Worm (Caenorhabditis elegans) whole organism, L4/young adult: ENCODE results near the gene kin-16.
"Not testable (repeated sequence)": the region's sequence is repeated elsewhere in the genome, so short reads cannot be mapped to it uniquely, and the experiment has no call there.

ENCODE experiments used
- dao-5 ChIP-seq: sonication (generic microtip); optimal IDR thresholded peaks from 2 replicates; lab custom pipeline; 2016; ENCODE audit warnings: missing genotype, missing genetic modification characterization, moderate library complexity, missing compliant biosample characterization
- him-1 ChIP-seq: sonication (generic microtip); optimal IDR thresholded peaks from 2 replicates; lab custom pipeline; 2016; ENCODE audit warnings: missing genotype, missing genetic modification reagents, missing genetic modification characterization, missing compliant biosample characterization

ce11 chrII:9452172-9452571 is 16.3 kb upstream of the kin-16 start, which contains the start of gene R09D1.12:
- not testable (repeated sequence) for TF ChIP-seq him-1, dao-5 (tag; lab: Kevin White, UChicago)
